Worm (Caenorhabditis elegans): ENCODE data around the gene ZK1128.1.

Gene ZK1128.1

ce11 chrIII:10085983-10086382, 28.6 kb downstream of the ZK1128.1 start, which contains the start of gene T16H12.2:
Gene T16H12.2 (plus strand): TSS chrIII:10086283.
- TF ChIP-seq aptf-2 (GFP tag; conservative IDR thresholded peaks at IDR 0.05) (no peak), akir-1 (GFP tag; optimal IDR thresholded peaks at IDR 0.05) (no peak), cebp-2 (GFP tag; IDR thresholded peaks at IDR 0.05) (no peak), aptf-3 (GFP tag; IDR thresholded peaks at IDR 0.05) (no peak), B0336.3 (GFP tag; IDR thresholded peaks at IDR 0.05) (no peak), ztf-25 (GFP tag; IDR thresholded peaks at IDR 0.05) (no peak), nfya-2 (GFP tag; IDR thresholded peaks at IDR 0.05) (no peak)

- no peak for TF ChIP-seq F37B4.10 (GFP tag; IDR thresholded peaks at IDR 0.05)
- 0 out of 2 replicates have a peak, but pooled peaks have one; percentile 21 for TF ChIP-seq ztf-28 (GFP tag; IDR thresholded peaks at IDR 0.05)
- TF ChIP-seq pha-4 (tag; optimal IDR thresholded peaks at IDR 0.05) = no peak
- TF ChIP-seq mxl-1 (tag; optimal IDR thresholded peaks at IDR 0.05) = no peak
- no peak for TF ChIP-seq tbx-9 (tag; optimal IDR thresholded peaks at IDR 0.05; ENCODE audit: borderline replicate concordance)
- no peak for TF ChIP-seq Y95B8A.8 (GFP tag; IDR thresholded peaks at IDR 0.05)
Measured at ce11 chrIII:10085574-10085973, 29.0 kb downstream of the ZK1128.1 start.

- TF ChIP-seq cebp-1 (GFP tag; IDR thresholded peaks at IDR 0.05) = no peak
- TF ChIP-seq cebp-1 (tag; optimal IDR thresholded peaks at IDR 0.05) = no peak
- TF ChIP-seq rcor-1 (GFP tag; IDR thresholded peaks at IDR 0.05) = no peak
- TF ChIP-seq D2030.7 (GFP tag; IDR thresholded peaks at IDR 0.05) = no peak
- no peak for TF ChIP-seq C17E4.6 (GFP tag; IDR thresholded peaks at IDR 0.05)
- no peak for TF ChIP-seq snpc-1.3 (tag; optimal IDR thresholded peaks at IDR 0.05; ENCODE audit: insufficient read depth)
- no peak for TF ChIP-seq madf-3 (GFP tag; IDR thresholded peaks at IDR 0.05)
- no peak for TF ChIP-seq hsf-1 (GFP tag; IDR thresholded peaks at IDR 0.05)
- no peak for TF ChIP-seq hmg-20 (GFP tag; IDR thresholded peaks at IDR 0.05)
- TF ChIP-seq unc-62 (GFP tag; optimal IDR thresholded peaks at IDR 0.05) = no peak
Measured at ce11 chrIII:10085103-10085502, 29.5 kb downstream of the ZK1128.1 start, which contains the start of gene T16H12.13. Gene T16H12.13 (plus strand): TSS chrIII:10085403.

- TF ChIP-seq madf-6 (GFP tag; IDR thresholded peaks at IDR 0.05) = peak; percentile 38; the same call in 1 of the 2 replicates
- TF ChIP-seq nhr-120 (GFP tag; IDR thresholded peaks at IDR 0.05) = no peak
- TF ChIP-seq F33H1.4 (GFP tag; IDR thresholded peaks at IDR 0.05) = peak; percentile 64
- TF ChIP-seq lsl-1 (GFP tag; optimal IDR thresholded peaks at IDR 0.05) = peak; percentile 67
Measured at ce11 chrIII:10083242-10083641, 31.3 kb downstream of the ZK1128.1 start, which contains the start of gene T16H12.3. Gene T16H12.3 (minus strand): TSS chrIII:10083292.

- TF ChIP-seq nhr-80 (tag; optimal IDR thresholded peaks at IDR 0.05) = peak; percentile 34
- no peak for TF ChIP-seq tlf-1 (GFP tag; optimal IDR thresholded peaks at IDR 0.05)
- TF ChIP-seq hmg-1.2 (GFP tag; IDR thresholded peaks at IDR 0.05) = no peak
- TF ChIP-seq attf-3 (GFP tag; conservative IDR thresholded peaks at IDR 0.05) = no peak
- peak in 1 of 2 experiments; percentile 68 for TF ChIP-seq let-607 (tag; optimal IDR thresholded peaks at IDR 0.05)
- peak; percentile 8 for TF ChIP-seq unc-62 (GFP tag; optimal IDR thresholded peaks at IDR 0.05)
Measured at ce11 chrIII:10078784-10079183, 35.8 kb downstream of the ZK1128.1 start.
